Fruit fly (Drosophila melanogaster) whole organism, embryonic: ENCODE data around the gene ProRS-m.

ENCODE experiments used
- Adf1 ChIP-seq: fragments of 200-800 bp; sonication (Bioruptor generic); IDR thresholded peaks from 2 replicates; pipeline ENCODE4 v1.3.6; 2022; ENCODE audit warnings: missing biosample characterization, missing genetic modification characterization
- CG10543 ChIP-seq: fragments of 200-800 bp; sonication (Bioruptor generic); optimal IDR thresholded peaks from 3 replicates; lab custom pipeline; 2017; ENCODE audit warnings: missing biosample characterization, mild to moderate bottlenecking, missing genetic modification characterization, moderate library complexity
- CG11085 ChIP-seq: fragments of 200-800 bp; sonication (Bioruptor generic); IDR thresholded peaks from 2 replicates; pipeline ENCODE4 v1.3.6; 2022; ENCODE audit warnings: missing biosample characterization, missing genetic modification characterization
- CG12299 ChIP-seq: fragments of 200-800 bp; sonication (Bioruptor generic); optimal IDR thresholded peaks from 2 replicates; lab custom pipeline; 2018; ENCODE audit warnings: missing biosample characterization, mild to moderate bottlenecking, missing genetic modification characterization
- CG12769 ChIP-seq: fragments of 200-800 bp; sonication (Bioruptor generic); optimal IDR thresholded peaks from 2 replicates; lab custom pipeline; 2019; ENCODE audit warnings: missing biosample characterization, mild to moderate bottlenecking, missing genetic modification characterization, moderate library complexity
- CG13775 ChIP-seq: fragments of 200-800 bp; sonication (Bioruptor generic); optimal IDR thresholded peaks from 3 replicates; lab custom pipeline; 2017; ENCODE audit warnings: missing biosample characterization, mild to moderate bottlenecking, missing genetic modification characterization
- CG14014 ChIP-seq: fragments of 200-800 bp; sonication (Bioruptor generic); IDR thresholded peaks from 2 replicates; pipeline ENCODE4 v1.3.6; 2022; ENCODE audit warnings: missing biosample characterization, missing genetic modification characterization
- CG14667 ChIP-seq: fragments of 200-800 bp; sonication (Bioruptor generic); IDR thresholded peaks from 2 replicates; pipeline ENCODE4 v1.3.6; 2022; ENCODE audit warnings: missing biosample characterization, missing genetic modification characterization
- CG14965 ChIP-seq: fragments of 200-800 bp; sonication (Bioruptor generic); optimal IDR thresholded peaks from 2 replicates; lab custom pipeline; 2016; ENCODE audit warnings: missing biosample characterization, missing genetic modification characterization, borderline replicate concordance
- CG1529 ChIP-seq: fragments of 200-800 bp; sonication (Bioruptor generic); optimal IDR thresholded peaks from 3 replicates; lab custom pipeline; 2018; ENCODE audit warnings: missing biosample characterization, missing genetic modification characterization
- CG15601 ChIP-seq: fragments of 200-800 bp; sonication (Bioruptor generic); optimal IDR thresholded peaks from 3 replicates; lab custom pipeline; 2019; ENCODE audit warnings: missing biosample characterization, mild to moderate bottlenecking, missing genetic modification characterization, moderate library complexity
- CG1647 ChIP-seq: fragments of 200-800 bp; sonication (Bioruptor generic); optimal IDR thresholded peaks from 3 replicates; lab custom pipeline; 2016; ENCODE audit warnings: missing biosample characterization, missing genetic modification characterization
- CG2199 ChIP-seq: fragments of 200-800 bp; sonication (Bioruptor generic); IDR thresholded peaks from 3 replicates; pipeline ENCODE4 v1.3.6; 2022; ENCODE audit warnings: missing biosample characterization, missing genetic modification characterization
- CG31388 ChIP-seq: fragments of 200-800 bp; sonication (Bioruptor generic); optimal IDR thresholded peaks from 2 replicates; lab custom pipeline; 2016; ENCODE audit warnings: missing biosample characterization, missing genetic modification characterization
- CG34376 ChIP-seq: fragments of 200-800 bp; sonication (Bioruptor generic); optimal IDR thresholded peaks from 2 replicates; lab custom pipeline; 2018; ENCODE audit warnings: missing biosample characterization, mild to moderate bottlenecking, missing genetic modification characterization
- CG34422 ChIP-seq: fragments of 200-800 bp; sonication (Bioruptor generic); IDR thresholded peaks from 3 replicates; pipeline ENCODE4 v1.3.6; 2022; ENCODE audit warnings: missing biosample characterization, missing genetic modification characterization
- CG3847 ChIP-seq: fragments of 200-800 bp; sonication (Bioruptor generic); IDR thresholded peaks from 2 replicates; pipeline ENCODE4 v1.3.6; 2022; ENCODE audit warnings: missing biosample characterization, missing genetic modification characterization
- CG42726 ChIP-seq: fragments of 200-800 bp; sonication (Bioruptor generic); IDR thresholded peaks from 2 replicates; pipeline ENCODE4 v1.3.6; 2022; ENCODE audit warnings: missing biosample characterization, missing genetic modification characterization; ENCODE audit not compliant: partially characterized antibody
- CG4404 ChIP-seq: fragments of 200-800 bp; sonication (Bioruptor generic); IDR thresholded peaks from 2 replicates; pipeline ENCODE4 v1.3.6; 2022; ENCODE audit warnings: missing biosample characterization, missing genetic modification characterization
- CG6689 ChIP-seq: fragments of 200-800 bp; sonication (Bioruptor generic); IDR thresholded peaks from 2 replicates; pipeline ENCODE4 v1.3.6; 2022; ENCODE audit warnings: missing biosample characterization, missing genetic modification characterization
- CG7372 ChIP-seq: fragments of 200-800 bp; sonication (Bioruptor generic); IDR thresholded peaks from 2 replicates; pipeline ENCODE4 v1.3.6; 2022; ENCODE audit warnings: missing biosample characterization, missing genetic modification characterization
- D19A ChIP-seq: fragments of 200-800 bp; optimal IDR thresholded peaks from 3 replicates; lab custom pipeline; 2019; ENCODE audit warnings: missing biosample characterization, mild to moderate bottlenecking, missing genetic modification characterization, moderate library complexity
- Dbx ChIP-seq: fragments of 200-800 bp; sonication (Bioruptor generic); IDR thresholded peaks from 3 replicates; pipeline ENCODE4 v1.3.6; 2022; ENCODE audit warnings: missing biosample characterization, missing genetic modification characterization
- Dll ChIP-seq: fragments of 200-800 bp; sonication (Bioruptor generic); IDR thresholded peaks from 4 replicates; pipeline ENCODE4 v1.3.6; 2022; ENCODE audit warnings: missing biosample characterization, missing genetic modification characterization; ENCODE audit not compliant: partially characterized antibody
- Fer1 ChIP-seq: fragments of 200-800 bp; sonication (Bioruptor generic); optimal IDR thresholded peaks from 2 replicates; lab custom pipeline; 2017; ENCODE audit warnings: missing biosample characterization, mild to moderate bottlenecking, missing genetic modification characterization
- HLH3B ChIP-seq: fragments of 200-800 bp; sonication (Bioruptor generic); IDR thresholded peaks from 2 replicates; pipeline ENCODE4 v1.3.6; 2022; ENCODE audit warnings: missing biosample characterization, missing genetic modification characterization
- HLH4C ChIP-seq: fragments of 200-800 bp; sonication (Bioruptor generic); IDR thresholded peaks from 3 replicates; pipeline ENCODE4 v1.3.6; 2022; ENCODE audit warnings: missing biosample characterization, missing genetic modification characterization; ENCODE audit not compliant: partially characterized antibody
- HmgZ ChIP-seq: fragments of 200-800 bp; sonication (Bioruptor generic); optimal IDR thresholded peaks from 2 replicates; lab custom pipeline; 2018; ENCODE audit warnings: missing biosample characterization, mild to moderate bottlenecking, missing genetic modification characterization
- Hmx ChIP-seq: fragments of 200-800 bp; sonication (Bioruptor generic); optimal IDR thresholded peaks from 2 replicates; lab custom pipeline; 2016; ENCODE audit warnings: missing biosample characterization, missing genetic modification characterization
- Hsf ChIP-seq: fragments of 200-800 bp; sonication (Bioruptor generic); optimal IDR thresholded peaks from 3 replicates; lab custom pipeline; 2016; ENCODE audit warnings: missing biosample characterization, missing genetic modification characterization
- Lpt ChIP-seq: fragments of >200 bp; optimal IDR thresholded peaks from 2 replicates; lab custom pipeline; 2018; ENCODE audit warnings: missing biosample characterization, missing genetic modification characterization
- ara ChIP-seq: fragments of 200-800 bp; sonication (Bioruptor generic); IDR thresholded peaks from 2 replicates; pipeline ENCODE4 v1.3.6; 2022; ENCODE audit warnings: missing biosample characterization, missing genetic modification characterization
- ase ChIP-seq: fragments of 200-800 bp; sonication (Bioruptor generic); IDR thresholded peaks from 3 replicates; pipeline ENCODE4 v1.3.6; 2022; ENCODE audit warnings: missing biosample characterization, missing genetic modification characterization
- bab2 ChIP-seq: fragments of 200-800 bp; sonication (Bioruptor generic); optimal IDR thresholded peaks from 2 replicates; lab custom pipeline; 2016; ENCODE audit warnings: missing biosample characterization, missing genetic modification characterization
- chinmo ChIP-seq: fragments of 200-800 bp; sonication (Bioruptor generic); IDR thresholded peaks from 4 replicates; pipeline ENCODE4 v1.3.6; 2022; ENCODE audit warnings: missing biosample characterization, missing genetic modification characterization; ENCODE audit not compliant: partially characterized antibody
- crol ChIP-seq: fragments of 200-800 bp; sonication (Bioruptor generic); IDR thresholded peaks from 2 replicates; pipeline ENCODE4 v1.3.6; 2022; ENCODE audit warnings: missing biosample characterization, missing genetic modification characterization
- dmrt11E ChIP-seq: fragments of 200-800 bp; sonication (Bioruptor generic); optimal IDR thresholded peaks from 3 replicates; lab custom pipeline; 2018; ENCODE audit warnings: missing biosample characterization, mild to moderate bottlenecking, missing genetic modification characterization, moderate library complexity
- fd3F ChIP-seq: fragments of 200-800 bp; sonication (Bioruptor generic); optimal IDR thresholded peaks from 2 replicates; lab custom pipeline; 2018; ENCODE audit warnings: missing biosample characterization, mild to moderate bottlenecking, missing genetic modification characterization, moderate library complexity
- ftz-f1 ChIP-seq: fragments of 200-800 bp; sonication (Bioruptor generic); optimal IDR thresholded peaks from 2 replicates; lab custom pipeline; 2016; ENCODE audit warnings: missing biosample characterization, missing genetic modification characterization
- h ChIP-seq: fragments of >200 bp; optimal IDR thresholded peaks from 2 replicates; lab custom pipeline; 2017
- hbn ChIP-seq: fragments of 200-800 bp; sonication (Bioruptor generic); IDR thresholded peaks from 2 replicates; pipeline ENCODE4 v1.3.6; 2022; ENCODE audit warnings: missing biosample characterization, missing genetic modification characterization; ENCODE audit not compliant: partially characterized antibody
- odd ChIP-seq: fragments of 200-800 bp; sonication (Bioruptor generic); optimal IDR thresholded peaks from 2 replicates; lab custom pipeline; 2017; ENCODE audit warnings: missing biosample characterization, mild to moderate bottlenecking, missing genetic modification characterization
- pnt ChIP-seq: fragments of 200-800 bp; sonication (Bioruptor generic); optimal IDR thresholded peaks from 3 replicates; lab custom pipeline; 2016; ENCODE audit warnings: missing biosample characterization, missing genetic modification characterization
- sima ChIP-seq: fragments of 200-800 bp; sonication (Bioruptor generic); optimal IDR thresholded peaks from 2 replicates; lab custom pipeline; 2016; ENCODE audit warnings: missing biosample characterization, missing genetic modification characterization
- so ChIP-seq: fragments of 200-800 bp; sonication (Bioruptor generic); IDR thresholded peaks from 3 replicates; pipeline ENCODE4 v1.3.6; 2022; ENCODE audit warnings: missing biosample characterization, missing genetic modification characterization
- sqz ChIP-seq: fragments of 200-800 bp; sonication (Bioruptor generic); optimal IDR thresholded peaks from 3 replicates; lab custom pipeline; 2018; ENCODE audit warnings: missing biosample characterization, mild to moderate bottlenecking, missing genetic modification characterization
- sr ChIP-seq: fragments of 200-800 bp; sonication (Bioruptor generic); IDR thresholded peaks from 3 replicates; pipeline ENCODE4 v1.3.6; 2022; ENCODE audit warnings: missing biosample characterization, missing genetic modification characterization
- sug ChIP-seq: fragments of 200-800 bp; optimal IDR thresholded peaks from 2 replicates; lab custom pipeline; 2019; ENCODE audit warnings: missing biosample characterization, mild to moderate bottlenecking, missing genetic modification characterization, moderate library complexity
- yki ChIP-seq: fragments of >200 bp; optimal IDR thresholded peaks from 3 replicates; lab custom pipeline; 2018
- zen2 ChIP-seq: fragments of 200-800 bp; sonication (Bioruptor generic); IDR thresholded peaks from 3 replicates; pipeline ENCODE4 v1.3.6; 2022; ENCODE audit warnings: missing biosample characterization, missing genetic modification characterization; ENCODE audit not compliant: partially characterized antibody

Gene ProRS-m

dm6 chr3L:2634929-2635799 lies 16.5 kb downstream of the ProRS-m start (continued):
- TF ChIP-seq CG4404 (GFP tag; lab: Robert Waterston, UW) (no peak), yki (lab: Kevin White, UChicago) (no peak), CG31388 (GFP tag; lab: Kevin White, UChicago) (no peak), Dbx (GFP tag; lab: Robert Waterston, UW) (peak; percentile 84), HmgZ (tag; lab: Kevin White, UChicago) (peak; percentile 75), CG6689 (GFP tag; lab: Robert Waterston, UW) (peak; percentile 61), Hsf (GFP tag; lab: Kevin White, UChicago) (peak; percentile 83), CG14014 (peak; percentile 81), Lpt (no peak), CG2199 (GFP tag; lab: Robert Waterston, UW) (peak; percentile 65; the same call in 1 of the 3 replicates), ase (peak; percentile 72), pnt (GFP tag; lab: Kevin White, UChicago) (peak; percentile 12), CG42726 (GFP tag; lab: Robert Waterston, UW) (peak; percentile 50; the same call in 1 of the 2 replicates), CG1647 (GFP tag; lab: Kevin White, UChicago) (peak; percentile 61), HLH3B (peak; percentile 56; the same call in 1 of the 2 replicates), CG13775 (GFP tag; lab: Kevin White, UChicago) (peak; percentile 91), fd3F (GFP tag; lab: Kevin White, UChicago) (peak; percentile 73), HLH4C (GFP tag; lab: Robert Waterston, UW) (peak; percentile 82), sima (GFP tag; lab: Kevin White, UChicago) (peak; percentile 52), bab2 (peak; percentile 24), Hmx (GFP tag; lab: Kevin White, UChicago) (no peak), CG12299 (peak; percentile 67), CG1529 (peak; percentile 71), so (GFP tag; lab: Robert Waterston, UW) (peak; percentile 86; the same call in 2 of the 3 replicates), CG11085 (GFP tag; lab: Robert Waterston, UW) (peak; percentile 79), CG14667 (GFP tag; lab: Robert Waterston, UW) (no peak), CG15601 (tag; lab: Kevin White, UChicago) (peak; percentile 73)

dm6 chr3L:2632763-2633100 lies 18.9 kb downstream of the ProRS-m start:
- peak; percentile 26 for TF ChIP-seq sug (tag; lab: Kevin White, UChicago)
- TF ChIP-seq chinmo (GFP tag; lab: Robert Waterston, UW) = peak; percentile 89; the same call in 1 of the 4 replicates
- TF ChIP-seq sqz = no peak
- TF ChIP-seq CG12769 = peak; percentile 58
- peak; percentile 3 for TF ChIP-seq ftz-f1 (GFP tag; lab: Kevin White, UChicago)
- TF ChIP-seq h = peak; percentile 36
- TF ChIP-seq CG34422 = no peak; the same call in 2 of the 3 replicates
- peak; percentile 87 for TF ChIP-seq sr (GFP tag; lab: Robert Waterston, UW)
- TF ChIP-seq Dll (GFP tag; lab: Robert Waterston, UW) = no peak
- TF ChIP-seq D19A (tag; lab: Kevin White, UChicago) = peak; percentile 62
- no peak for TF ChIP-seq CG14965 (GFP tag; lab: Kevin White, UChicago)
- no peak for TF ChIP-seq CG7372 (GFP tag; lab: Robert Waterston, UW)
- TF ChIP-seq Adf1 = peak; percentile 66
- peak; percentile 6 for TF ChIP-seq HmgZ (tag; lab: Kevin White, UChicago)
- TF ChIP-seq dmrt11E = no peak
- TF ChIP-seq zen2 (GFP tag; lab: Robert Waterston, UW) = peak; percentile 38; the same call in 1 of the 3 replicates
- no peak for TF ChIP-seq CG3847 (GFP tag; lab: Robert Waterston, UW)
- peak; percentile 35 for TF ChIP-seq CG10543 (GFP tag; lab: Kevin White, UChicago)
- 0 out of 2 replicates have a peak, but pooled peaks have one; percentile 20 for TF ChIP-seq hbn (GFP tag; lab: Robert Waterston, UW)
- TF ChIP-seq odd (GFP tag; lab: Kevin White, UChicago) = no peak
- TF ChIP-seq CG1529 = no peak
- TF ChIP-seq Fer1 = peak; percentile 4
- no peak; the same call in 1 of the 2 replicates for TF ChIP-seq ara
- peak; percentile 100 for TF ChIP-seq crol (GFP tag; lab: Robert Waterston, UW)
- peak; percentile 7 for TF ChIP-seq CG34376 (GFP tag; lab: Kevin White, UChicago)
